Worm (Caenorhabditis elegans): ENCODE measurements around the gene T24B8.4.

Gene T24B8.4

DNA sequence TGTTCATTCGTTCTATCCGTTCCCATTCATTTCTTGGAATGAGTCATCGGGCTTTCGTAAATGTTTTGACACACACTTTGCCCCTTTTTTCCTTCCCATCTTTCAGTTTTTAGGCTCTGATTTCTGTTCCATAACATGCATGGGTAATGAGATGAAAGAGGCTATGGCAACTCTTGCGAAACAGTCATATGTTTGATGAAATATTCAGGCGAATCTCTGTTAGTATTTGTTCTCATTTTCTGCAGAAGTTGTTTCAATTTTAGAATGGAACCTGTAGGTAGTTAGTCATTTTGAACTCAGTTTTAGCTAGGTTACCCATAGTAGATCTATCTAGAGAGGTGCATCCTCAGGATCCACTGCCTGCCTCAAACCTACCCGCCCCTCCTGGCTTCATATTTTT lies 44.3 kb upstream of the T24B8.4 start:
- no peak for TF ChIP-seq zag-1 (tag; optimal IDR thresholded peaks at IDR 0.05)

DNA sequence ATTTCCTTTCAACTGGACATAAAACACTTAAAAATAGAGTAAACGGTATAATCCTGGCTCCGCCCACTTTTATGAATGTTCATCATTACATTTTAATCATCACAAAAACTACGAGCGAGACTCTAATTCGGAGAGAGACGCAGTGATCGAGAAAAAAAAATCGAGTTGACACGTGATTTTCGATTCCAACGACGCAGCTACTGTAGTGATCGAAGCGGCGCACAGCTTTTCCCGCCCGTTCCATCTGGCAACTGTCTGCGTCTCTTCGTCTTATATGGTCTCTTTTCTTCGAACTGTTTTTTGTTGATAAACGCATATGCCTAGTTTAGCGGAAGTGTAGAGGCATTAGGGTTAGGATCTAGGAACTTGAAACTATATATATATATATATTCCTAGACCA lies 43.1 kb upstream of the T24B8.4 start:
- TF ChIP-seq ZK546.5 (tag; optimal IDR thresholded peaks at IDR 0.05) (no peak), skn-1 (tag; optimal IDR thresholded peaks at IDR 0.05) (no peak), unc-39 (tag; optimal IDR thresholded peaks at IDR 0.05) (no peak), nfya-1 (tag; optimal IDR thresholded peaks at IDR 0.05; ENCODE audit: insufficient read depth) (peak; percentile 41), nhr-28 (tag; optimal IDR thresholded peaks at IDR 0.05) (no peak), R02D3.7 (tag; optimal IDR thresholded peaks at IDR 0.05) (no peak), nhr-25 (tag; optimal IDR thresholded peaks at IDR 0.05) (peak; percentile 62), elt-3 (tag; optimal IDR thresholded peaks at IDR 0.05) (peak in 1 of 3 experiments; percentile 6), elt-2 (tag; optimal IDR thresholded peaks at IDR 0.05) (peak; percentile 69), hmg-11 (tag; optimal IDR thresholded peaks at IDR 0.05) (peak; percentile 21), ama-1 (optimal IDR thresholded peaks at IDR 0.05) (no peak), elt-1 (tag; optimal IDR thresholded peaks at IDR 0.05) (no peak), sea-2 (GFP tag; optimal IDR thresholded peaks at IDR 0.05) (no peak), ztf-4 (tag; optimal IDR thresholded peaks at IDR 0.05) (no peak), lin-39 (tag; optimal IDR thresholded peaks at IDR 0.05) (no peak), mdl-1 (tag; optimal IDR thresholded peaks at IDR 0.05) (peak; percentile 25), pha-4 (tag; optimal IDR thresholded peaks at IDR 0.05) (peak; percentile 50), ceh-16 (tag; optimal IDR thresholded peaks at IDR 0.05) (no peak), ceh-9 (tag; optimal IDR thresholded peaks at IDR 0.05) (no peak), lin-15B (tag; optimal IDR thresholded peaks at IDR 0.05) (no peak), aly-2 (tag; optimal IDR thresholded peaks at IDR 0.05) (no peak), pqm-1 (tag; optimal IDR thresholded peaks at IDR 0.05) (no peak), fkh-2 (tag; optimal IDR thresholded peaks at IDR 0.05) (no peak), unc-62 (GFP tag; optimal IDR thresholded peaks at IDR 0.05) (no peak), lsy-12 (tag; optimal IDR thresholded peaks at IDR 0.05) (peak; percentile 29), nhr-23 (tag; optimal IDR thresholded peaks at IDR 0.05) (peak; percentile 67), jun-1 (tag; optimal IDR thresholded peaks at IDR 0.05) (no peak), nhr-237 (tag; optimal IDR thresholded peaks at IDR 0.05) (no peak), tbx-2 (tag; optimal IDR thresholded peaks at IDR 0.05) (no peak), nhr-43 (tag; optimal IDR thresholded peaks at IDR 0.05; ENCODE audit: poor library complexity, severe bottlenecking) (peak; percentile 76), eor-1 (tag; optimal IDR thresholded peaks at IDR 0.05) (no peak)

- peak; percentile 22 for TF ChIP-seq fkh-10 (GFP tag; optimal IDR thresholded peaks at IDR 0.05)
- peak; percentile 39 for TF ChIP-seq snpc-4 (tag; optimal IDR thresholded peaks at IDR 0.05)
- peak; percentile 74 for TF ChIP-seq lsy-12 (tag; optimal IDR thresholded peaks at IDR 0.05)
- TF ChIP-seq sea-2 (GFP tag; optimal IDR thresholded peaks at IDR 0.05), result no peak
- TF ChIP-seq jun-1 (tag; optimal IDR thresholded peaks at IDR 0.05), result no peak
- TF ChIP-seq nhr-67 (tag; optimal IDR thresholded peaks at IDR 0.05), result no peak
- no peak for TF ChIP-seq mml-1 (tag; optimal IDR thresholded peaks at IDR 0.05)
- TF ChIP-seq ceh-82 (tag; optimal IDR thresholded peaks at IDR 0.05), result peak; percentile 54
- no peak for TF ChIP-seq fkh-2 (tag; optimal IDR thresholded peaks at IDR 0.05)
- no peak for TF ChIP-seq aly-2 (tag; optimal IDR thresholded peaks at IDR 0.05)
- peak; percentile 99 for TF ChIP-seq fos-1 (tag; optimal IDR thresholded peaks at IDR 0.05)
- TF ChIP-seq nhr-25 (tag; optimal IDR thresholded peaks at IDR 0.05), result peak; percentile 90
- TF ChIP-seq pha-4 (tag; optimal IDR thresholded peaks at IDR 0.05), result peak; percentile 98
- TF ChIP-seq eor-1 (tag; optimal IDR thresholded peaks at IDR 0.05), result no peak
- no peak for TF ChIP-seq elt-2 (tag; optimal IDR thresholded peaks at IDR 0.05)
- TF ChIP-seq nhr-12 (tag; optimal IDR thresholded peaks at IDR 0.05), result no peak
- no peak for TF ChIP-seq nhr-28 (tag; optimal IDR thresholded peaks at IDR 0.05)
- peak; percentile 38 for TF ChIP-seq nhr-77 (tag; optimal IDR thresholded peaks at IDR 0.05)
- no peak for TF ChIP-seq ama-1 (optimal IDR thresholded peaks at IDR 0.05)
- TF ChIP-seq nhr-23 (tag; optimal IDR thresholded peaks at IDR 0.05), result peak; percentile 99
- TF ChIP-seq elt-1 (tag; optimal IDR thresholded peaks at IDR 0.05), result peak; percentile 39
- TF ChIP-seq nhr-237 (tag; optimal IDR thresholded peaks at IDR 0.05), result no peak
- no peak for TF ChIP-seq egl-5 (tag; optimal IDR thresholded peaks at IDR 0.05)
- no peak for TF ChIP-seq ceh-9 (tag; optimal IDR thresholded peaks at IDR 0.05)
- TF ChIP-seq pqm-1 (tag; optimal IDR thresholded peaks at IDR 0.05), result peak; percentile 23
- peak; percentile 83 for TF ChIP-seq ceh-28 (tag; optimal IDR thresholded peaks at IDR 0.05)
- no peak for TF ChIP-seq unc-39 (tag; optimal IDR thresholded peaks at IDR 0.05)
- peak; percentile 37 for TF ChIP-seq R02D3.7 (tag; optimal IDR thresholded peaks at IDR 0.05)
- peak; percentile 54 for TF ChIP-seq skn-1 (tag; optimal IDR thresholded peaks at IDR 0.05)
- no peak for TF ChIP-seq daf-12 (tag; optimal IDR thresholded peaks at IDR 0.05)
- no peak for TF ChIP-seq nhr-76 (tag; optimal IDR thresholded peaks at IDR 0.05)
- no peak for TF ChIP-seq ceh-16 (tag; optimal IDR thresholded peaks at IDR 0.05)
- TF ChIP-seq nhr-11 (tag; optimal IDR thresholded peaks at IDR 0.05), result peak; percentile 56
- peak in 2 of 3 experiments; percentile 9 to 57 for TF ChIP-seq elt-3 (tag; optimal IDR thresholded peaks at IDR 0.05)
- TF ChIP-seq lin-15B (tag; optimal IDR thresholded peaks at IDR 0.05), result peak; percentile 53
- TF ChIP-seq hmg-11 (tag; optimal IDR thresholded peaks at IDR 0.05), result peak; percentile 67
- TF ChIP-seq ZK546.5 (tag; optimal IDR thresholded peaks at IDR 0.05), result no peak
- peak; percentile 55 for TF ChIP-seq unc-62 (GFP tag; optimal IDR thresholded peaks at IDR 0.05)
- peak; percentile 52 for TF ChIP-seq lin-39 (tag; optimal IDR thresholded peaks at IDR 0.05)
- peak; percentile 64 for TF ChIP-seq egl-27 (tag; optimal IDR thresholded peaks at IDR 0.05)
- TF ChIP-seq zag-1 (tag; optimal IDR thresholded peaks at IDR 0.05), result no peak
- no peak for TF ChIP-seq ztf-4 (tag; optimal IDR thresholded peaks at IDR 0.05)
- peak; percentile 82 for TF ChIP-seq nfya-1 (tag; optimal IDR thresholded peaks at IDR 0.05; ENCODE audit: insufficient read depth)
- TF ChIP-seq tbx-2 (tag; optimal IDR thresholded peaks at IDR 0.05), result peak; percentile 38
These were observed 42.2 kb upstream of the T24B8.4 start, which contains the start of gene jun-1 for ce11 chrII:9112851-9113250. Gene jun-1, plus strand, starts transcription at chrII:9113157.

Data from whole organism, L3 larva.